Fruit fly (Drosophila melanogaster): Measurements from ENCODE around the gene IFT57.
A peak's percentile ranks its signal among the peaks of the same experiment; 100 is the strongest.

The IFT57 gene

dm6 chr2L:3483672-3484071 lies 46.9 kb upstream of the IFT57 start:
- no peak for TF ChIP-seq Mrtf (GFP tag; IDR thresholded peaks at IDR 0.05)
- peak; percentile 22; the same call in 1 of the 3 replicates for TF ChIP-seq knrl (GFP tag; IDR thresholded peaks at IDR 0.05; ENCODE audit: partially characterized antibody)
- no peak for TF ChIP-seq Blimp-1 (GFP tag; optimal IDR thresholded peaks at IDR 0.05)
- TF ChIP-seq zen2 (GFP tag; IDR thresholded peaks at IDR 0.05; ENCODE audit: partially characterized antibody) = no peak
- TF ChIP-seq CG15011 (GFP tag; optimal IDR thresholded peaks at IDR 0.05) = no peak
- TF ChIP-seq Hmr (GFP tag; optimal IDR thresholded peaks at IDR 0.05) = no peak
- no peak for TF ChIP-seq fd3F (GFP tag; optimal IDR thresholded peaks at IDR 0.05)
- no peak for TF ChIP-seq Scr (GFP tag; IDR thresholded peaks at IDR 0.05; ENCODE audit: partially characterized antibody)
- no peak for TF ChIP-seq onecut (GFP tag; IDR thresholded peaks at IDR 0.05)
- no peak for TF ChIP-seq pho (GFP tag; optimal IDR thresholded peaks at IDR 0.05)
- no peak for TF ChIP-seq pros (GFP tag; optimal IDR thresholded peaks at IDR 0.05)
- no peak for TF ChIP-seq Vsx1 (GFP tag; optimal IDR thresholded peaks at IDR 0.05)
- TF ChIP-seq Doc3 (GFP tag; IDR thresholded peaks at IDR 0.05; ENCODE audit: partially characterized antibody) = no peak
- no peak for TF ChIP-seq lab (GFP tag; optimal IDR thresholded peaks at IDR 0.05)
- no peak; the same call in 2 of the 3 replicates for TF ChIP-seq CG11560 (tag; IDR thresholded peaks at IDR 0.05)
- peak; percentile 46 for TF ChIP-seq Drgx (GFP tag; IDR thresholded peaks at IDR 0.05)
- TF ChIP-seq Ets65A (GFP tag) = peak; percentile 30
- no peak for TF ChIP-seq GATAe (GFP tag; conservative IDR thresholded peaks at IDR 0.05)

DNA sequence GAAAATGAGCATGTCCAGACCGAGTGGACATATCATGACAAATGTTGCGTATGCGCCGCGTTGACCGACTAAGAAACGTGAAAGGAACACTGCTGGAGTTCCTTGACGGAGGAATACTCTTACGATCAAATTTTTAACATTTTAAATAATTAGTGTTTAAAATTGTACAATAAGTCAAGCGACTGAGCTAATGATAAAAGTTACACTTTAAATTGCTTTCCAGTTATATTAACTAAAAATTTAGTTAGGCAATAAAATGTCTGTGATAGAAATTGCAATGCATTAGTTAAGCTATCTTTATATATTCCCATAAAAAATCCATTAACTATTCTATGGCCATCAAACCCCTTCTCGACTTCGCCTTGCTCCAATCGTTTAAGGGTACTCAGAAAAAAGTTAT lies 45.8 kb upstream of the IFT57 start:
- no peak for TF ChIP-seq ro (GFP tag; IDR thresholded peaks at IDR 0.05)
- TF ChIP-seq bsh (GFP tag; optimal IDR thresholded peaks at IDR 0.05) = no peak
- TF ChIP-seq pzg (GFP tag; optimal IDR thresholded peaks at IDR 0.05) = no peak
- no peak for TF ChIP-seq bowl (GFP tag; IDR thresholded peaks at IDR 0.05)
- no peak for TF ChIP-seq wor (GFP tag; IDR thresholded peaks at IDR 0.05)
- TF ChIP-seq rib (GFP tag; IDR thresholded peaks at IDR 0.05) = no peak
- TF ChIP-seq HLH3B (GFP tag; IDR thresholded peaks at IDR 0.05) = no peak
- no peak for TF ChIP-seq CG33213 (GFP tag; optimal IDR thresholded peaks at IDR 0.05)
- TF ChIP-seq Gsc (GFP tag; IDR thresholded peaks at IDR 0.05) = no peak
- TF ChIP-seq H2.0 (GFP tag; IDR thresholded peaks at IDR 0.05) = no peak
- no peak for TF ChIP-seq sens (GFP tag)
- TF ChIP-seq Lpt (GFP tag; optimal IDR thresholded peaks at IDR 0.05) = no peak
- no peak for TF ChIP-seq CG12155 (GFP tag; optimal IDR thresholded peaks at IDR 0.05)
- no peak for TF ChIP-seq ftz-f1 (GFP tag; optimal IDR thresholded peaks at IDR 0.05)
- no peak for TF ChIP-seq CG5180 (GFP tag; optimal IDR thresholded peaks at IDR 0.05)
- no peak for TF ChIP-seq gem (tag; optimal IDR thresholded peaks at IDR 0.05)
- TF ChIP-seq CG4360 (GFP tag; IDR thresholded peaks at IDR 0.05) = no peak
- no peak for TF ChIP-seq CG32772 (GFP tag; IDR thresholded peaks at IDR 0.05)

- TF ChIP-seq Drgx (GFP tag; IDR thresholded peaks at IDR 0.05) (peak; percentile 32; the same call in 1 of the 2 replicates), inv (GFP tag; IDR thresholded peaks at IDR 0.05; ENCODE audit: partially characterized antibody) (no peak)
Measured at dm6 chr2L:3485506-3485905, 45.1 kb upstream of the IFT57 start.

DNA sequence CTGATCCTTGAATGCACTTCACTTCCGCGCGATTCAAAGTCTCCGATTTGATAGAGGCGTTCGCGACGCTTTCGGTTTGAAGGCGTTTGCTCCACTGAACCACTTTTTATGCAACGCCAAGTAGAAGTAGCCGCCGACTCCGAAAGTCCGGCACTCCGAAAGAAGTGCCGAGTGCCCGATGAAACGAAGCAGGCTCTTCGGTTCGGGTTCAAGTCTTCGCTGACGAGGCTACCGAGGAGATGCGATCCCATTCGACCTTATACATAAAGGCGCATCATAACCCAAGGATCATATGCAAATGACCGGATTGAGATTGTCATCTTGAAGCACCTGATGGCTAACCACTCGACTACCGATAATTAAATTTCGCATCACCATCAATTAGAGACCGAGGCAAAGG lies 39.6 kb upstream of the IFT57 start, which contains the start of gene CG15414:
Gene CG15414 (minus strand): TSS at position 101 of the 400 bp plus-strand sequence.
- no peak for TF ChIP-seq Dek (tag; optimal IDR thresholded peaks at IDR 0.05)
- peak; percentile 19 for TF ChIP-seq CTCF (GFP tag; optimal IDR thresholded peaks at IDR 0.05)
- TF ChIP-seq CG30020 (tag; optimal IDR thresholded peaks at IDR 0.05) = no peak
- no peak for TF ChIP-seq Eip74EF (GFP tag; optimal IDR thresholded peaks at IDR 0.05)
- no peak for TF ChIP-seq CG17802 (tag; optimal IDR thresholded peaks at IDR 0.05)
- TF ChIP-seq h (optimal IDR thresholded peaks at IDR 0.05) = no peak
